Worm (Caenorhabditis elegans): ENCODE data around the gene T05C7.4.

- TF ChIP-seq mdl-1 (tag; optimal IDR thresholded peaks at IDR 0.05): no peak
- no peak for TF ChIP-seq ceh-82 (tag; optimal IDR thresholded peaks at IDR 0.05)
Measured at ce11 chrIV:77421-77820, 24.0 kb upstream of the T05C7.4 start.

Measured in whole organism, L2 larva.